Worm (Caenorhabditis elegans) whole organism, L1 larva: ENCODE measurements around the gene E02H1.5.

Source experiments
- C04F5.9 ChIP-seq: sonication (generic microtip); optimal IDR thresholded peaks from 2 replicates; lab custom pipeline; 2016; ENCODE audit warnings: missing genetic modification characterization, missing compliant biosample characterization
- C34B4.2 ChIP-seq: sonication (generic microtip); optimal IDR thresholded peaks from 2 replicates; lab custom pipeline; 2017; ENCODE audit warnings: mild to moderate bottlenecking, missing genetic modification characterization, missing compliant biosample characterization
- F16B12.6 ChIP-seq: fragments of 150-350 bp; optimal IDR thresholded peaks from 2 replicates; lab custom pipeline; 2014; ENCODE audit warnings: missing biosample characterization, missing genetic modification characterization
- Y116A8C.19 ChIP-seq: sonication (generic microtip); optimal IDR thresholded peaks from 2 replicates; lab custom pipeline; 2016; ENCODE audit warnings: missing compliant biosample characterization, missing genetic modification characterization, borderline replicate concordance
- ama-1 ChIP-seq: fragments of 150-350 bp; optimal IDR thresholded peaks from 2 replicates; lab custom pipeline; 2014
- ceh-63 ChIP-seq: fragments of 200-800 bp; sonication (Bioruptor generic); optimal IDR thresholded peaks from 2 replicates; lab custom pipeline; 2018; ENCODE audit warnings: mild to moderate bottlenecking, missing genetic modification characterization, missing compliant biosample characterization
- ceh-8 ChIP-seq: fragments of 200-800 bp; sonication (Bioruptor generic); optimal IDR thresholded peaks from 2 replicates; lab custom pipeline; 2018; ENCODE audit warnings: mild to moderate bottlenecking, missing genetic modification characterization, moderate library complexity, missing compliant biosample characterization
- ceh-90 ChIP-seq: sonication (generic microtip); optimal IDR thresholded peaks from 2 replicates; lab custom pipeline; 2016; ENCODE audit warnings: missing genetic modification characterization, missing compliant biosample characterization
- ces-1 ChIP-seq: fragments of 150-350 bp; optimal IDR thresholded peaks from 2 replicates; lab custom pipeline; 2014; ENCODE audit warnings: missing biosample characterization, missing genetic modification reagents, missing genetic modification characterization
- dsc-1 ChIP-seq: sonication (generic microtip); optimal IDR thresholded peaks from 2 replicates; lab custom pipeline; 2016; ENCODE audit warnings: mild to moderate bottlenecking, missing genetic modification characterization, missing compliant biosample characterization
- efl-1 ChIP-seq, 4 experiments: fragments of 150-350 bp; optimal IDR thresholded peaks in 3 of 4; peaks in 1 of 4; 1 replicate in 1 of 4; 2 replicates in 3 of 4; lab custom pipeline; 2014; ENCODE audit warnings: missing biosample characterization in 2 of 4, missing genetic modification characterization in 2 of 4, missing genetic modification reagents in 2 of 4
- efl-3 ChIP-seq: fragments of 200-800 bp; sonication (Bioruptor generic); optimal IDR thresholded peaks from 2 replicates; lab custom pipeline; 2018; ENCODE audit warnings: mild to moderate bottlenecking, missing genetic modification characterization, missing compliant biosample characterization
- egl-13 ChIP-seq: sonication (generic microtip); optimal IDR thresholded peaks from 2 replicates; lab custom pipeline; 2016; ENCODE audit warnings: missing genotype, missing genetic modification reagents, missing genetic modification characterization, missing compliant biosample characterization
- egl-27 ChIP-seq, 2 experiments: fragments of 150-350 bp in 1 of 2; sonication (generic microtip); optimal IDR thresholded peaks; 3 replicates each; lab custom pipeline; 2017 to 2018; ENCODE audit warnings: missing biosample characterization in 2 of 2, missing genetic modification characterization in 2 of 2, missing genetic modification reagents in 2 of 2
- elt-2 ChIP-seq: sonication (generic microtip); optimal IDR thresholded peaks from 2 replicates; lab custom pipeline; 2016; ENCODE audit warnings: missing genetic modification characterization, mild to moderate bottlenecking, inconsistent platforms, missing compliant biosample characterization, missing genetic modification reagents
- elt-3 ChIP-seq, 6 experiments: fragments of 150-350 bp in 1 of 6; sonication (generic microtip); optimal IDR thresholded peaks; 2 replicates each; lab custom pipeline; 2017 to 2018; ENCODE audit warnings: missing biosample characterization in 6 of 6, missing genetic modification characterization in 6 of 6, inconsistent platforms in 1 of 6
- grh-1 ChIP-seq: fragments of 200-800 bp; sonication (Bioruptor generic); IDR thresholded peaks from 2 replicates; pipeline ENCODE4 v1.3.6; 2022; ENCODE audit warnings: missing genetic modification reagents, missing genetic modification characterization, missing compliant biosample characterization
- hlh-17 ChIP-seq: fragments of 200-800 bp; sonication (Bioruptor generic); optimal IDR thresholded peaks from 2 replicates; lab custom pipeline; 2018; ENCODE audit warnings: missing genetic modification characterization, mild to moderate bottlenecking, missing compliant biosample characterization, moderate library complexity, borderline replicate concordance
- hlh-4 ChIP-seq: sonication (generic microtip); optimal IDR thresholded peaks from 2 replicates; lab custom pipeline; 2016; ENCODE audit warnings: mild to moderate bottlenecking, missing genetic modification characterization, missing compliant biosample characterization
- hpl-2 ChIP-seq: fragments of 150-350 bp; optimal IDR thresholded peaks from 2 replicates; lab custom pipeline; 2014; ENCODE audit warnings: missing biosample characterization, missing genetic modification reagents, missing genetic modification characterization
- isw-1 ChIP-seq: fragments of 200-800 bp; sonication (Bioruptor generic); IDR thresholded peaks from 2 replicates; pipeline ENCODE4 v1.3.6; 2022; ENCODE audit warnings: missing genetic modification characterization, missing compliant biosample characterization
- jun-1 ChIP-seq: fragments of 150-350 bp; optimal IDR thresholded peaks from 2 replicates; lab custom pipeline; 2014; ENCODE audit warnings: missing biosample characterization, missing genetic modification reagents, missing genetic modification characterization
- lin-14 ChIP-seq: fragments of 200-800 bp; sonication (Bioruptor generic); optimal IDR thresholded peaks from 2 replicates; lab custom pipeline; 2018; ENCODE audit warnings: mild to moderate bottlenecking, missing genetic modification characterization, moderate library complexity, missing compliant biosample characterization
- lin-15B ChIP-seq: fragments of 150-350 bp; sonication (generic microtip); optimal IDR thresholded peaks from 3 replicates; lab custom pipeline; 2014; ENCODE audit warnings: missing biosample characterization, missing genetic modification characterization
- lin-35 ChIP-seq, 2 experiments: fragments of 150-350 bp; optimal IDR thresholded peaks; 2 replicates each; lab custom pipeline; 2014; ENCODE audit warnings: missing biosample characterization in 2 of 2, missing genetic modification characterization in 2 of 2, missing genetic modification reagents in 2 of 2
- lir-3 ChIP-seq: sonication (generic microtip); optimal IDR thresholded peaks from 2 replicates; lab custom pipeline; 2016; ENCODE audit warnings: mild to moderate bottlenecking, missing genetic modification characterization, moderate library complexity, missing compliant biosample characterization; ENCODE audit not compliant: poor library complexity
- lsy-2 ChIP-seq, 2 experiments: fragments of 150-350 bp; optimal IDR thresholded peaks; 2 replicates each; lab custom pipeline; 2014; ENCODE audit warnings: missing biosample characterization in 2 of 2, missing genetic modification characterization in 2 of 2
- mab-9 ChIP-seq: fragments of 200-800 bp; sonication (Bioruptor generic); IDR thresholded peaks from 2 replicates; pipeline ENCODE4 v1.3.6; 2022; ENCODE audit warnings: missing genetic modification reagents, missing genetic modification characterization, missing compliant biosample characterization
- mdl-1 ChIP-seq, 2 experiments: fragments of 150-350 bp; optimal IDR thresholded peaks; 2 replicates each; lab custom pipeline; 2014 to 2017; ENCODE audit warnings: missing biosample characterization in 2 of 2, missing genetic modification characterization in 2 of 2, inconsistent platforms in 1 of 2
- mef-2 ChIP-seq: fragments of 150-350 bp; optimal IDR thresholded peaks from 2 replicates; lab custom pipeline; 2014; ENCODE audit warnings: missing biosample characterization, missing genetic modification characterization
- nhr-19 ChIP-seq: fragments of 200-800 bp; sonication (Bioruptor generic); conservative IDR thresholded peaks from 2 replicates; pipeline ENCODE4 v1.3.6; 2022; ENCODE audit warnings: missing genetic modification characterization, missing compliant biosample characterization
- nhr-237 ChIP-seq: fragments of 150-350 bp; optimal IDR thresholded peaks from 2 replicates; lab custom pipeline; 2014; ENCODE audit warnings: missing biosample characterization, missing genetic modification characterization
- nhr-47 ChIP-seq: sonication (generic microtip); optimal IDR thresholded peaks from 2 replicates; lab custom pipeline; 2016; ENCODE audit warnings: mild to moderate bottlenecking, missing genetic modification characterization, moderate library complexity, missing compliant biosample characterization
- nhr-71 ChIP-seq: sonication (generic microtip); optimal IDR thresholded peaks from 2 replicates; lab custom pipeline; 2016; ENCODE audit warnings: mild to moderate bottlenecking, missing genetic modification characterization, moderate library complexity, missing compliant biosample characterization
- nhr-77 ChIP-seq: fragments of 150-350 bp; optimal IDR thresholded peaks from 2 replicates; lab custom pipeline; 2014; ENCODE audit warnings: missing biosample characterization, missing genetic modification characterization
- nhr-85 ChIP-seq: sonication (generic microtip); peaks from one replicate; lab custom pipeline; 2016; ENCODE audit warnings: missing genetic modification characterization, inconsistent platforms, missing compliant biosample characterization
- pax-3 ChIP-seq: fragments of 200-800 bp; sonication (Bioruptor generic); optimal IDR thresholded peaks from 2 replicates; lab custom pipeline; 2018; ENCODE audit warnings: mild to moderate bottlenecking, missing genetic modification characterization, moderate library complexity, missing compliant biosample characterization
- skn-1 ChIP-seq: fragments of 150-350 bp; optimal IDR thresholded peaks from 2 replicates; lab custom pipeline; 2014; ENCODE audit warnings: missing biosample characterization, missing genetic modification characterization
- snpc-4 ChIP-seq: fragments of 150-350 bp; optimal IDR thresholded peaks from 2 replicates; lab custom pipeline; 2014; ENCODE audit warnings: missing biosample characterization, missing genetic modification characterization
- snu-23 ChIP-seq: sonication (generic microtip); optimal IDR thresholded peaks from 2 replicates; lab custom pipeline; 2016; ENCODE audit warnings: missing genetic modification characterization, missing compliant biosample characterization
- sox-4 ChIP-seq: sonication (generic microtip); optimal IDR thresholded peaks from 2 replicates; lab custom pipeline; 2016; ENCODE audit warnings: missing genetic modification characterization, missing compliant biosample characterization
- sptf-1 ChIP-seq: fragments of 150-350 bp; optimal IDR thresholded peaks from 2 replicates; lab custom pipeline; 2014; ENCODE audit warnings: missing biosample characterization, missing genetic modification characterization
- swsn-7 ChIP-seq: sonication (generic microtip); optimal IDR thresholded peaks from 2 replicates; lab custom pipeline; 2016; ENCODE audit warnings: missing genetic modification characterization, missing compliant biosample characterization
- tlp-1 ChIP-seq: fragments of 150-350 bp; optimal IDR thresholded peaks from 2 replicates; lab custom pipeline; 2014; ENCODE audit warnings: missing biosample characterization, missing genetic modification characterization
- unc-130 ChIP-seq: fragments of 150-350 bp; optimal IDR thresholded peaks from 2 replicates; lab custom pipeline; 2017; ENCODE audit warnings: missing biosample characterization, missing genetic modification characterization, inconsistent platforms
- unc-30 ChIP-seq: sonication (generic microtip); optimal IDR thresholded peaks from 2 replicates; lab custom pipeline; 2017; ENCODE audit warnings: missing biosample characterization, missing genetic modification characterization
- unc-86 ChIP-seq: sonication (generic microtip); optimal IDR thresholded peaks from 2 replicates; lab custom pipeline; 2016; ENCODE audit warnings: missing genetic modification characterization, missing compliant biosample characterization
- unc-98 ChIP-seq: fragments of 200-800 bp; sonication (Bioruptor generic); IDR thresholded peaks from 2 replicates; pipeline ENCODE4 v1.3.6; 2022; ENCODE audit warnings: missing genetic modification characterization, missing compliant biosample characterization
- vab-15 ChIP-seq: sonication (generic microtip); optimal IDR thresholded peaks from 2 replicates; lab custom pipeline; 2017; ENCODE audit warnings: missing genotype, mild to moderate bottlenecking, missing genetic modification characterization, missing compliant biosample characterization
- xbp-1 ChIP-seq: sonication (generic microtip); optimal IDR thresholded peaks from 2 replicates; lab custom pipeline; 2016; ENCODE audit warnings: missing genetic modification characterization, missing compliant biosample characterization
- ztf-4 ChIP-seq: fragments of 150-350 bp; optimal IDR thresholded peaks from 2 replicates; lab custom pipeline; 2014; ENCODE audit warnings: missing biosample characterization, missing genetic modification characterization

Gene E02H1.5

ce11 chrII:9604685-9605084, 9.7 kb downstream of the E02H1.5 start:
- TF ChIP-seq Y116A8C.19 (tag; lab: Kevin White, UChicago), result no peak
- peak; percentile 60 for TF ChIP-seq ama-1 (lab: Kevin White, UChicago)

ce11 chrII:9605336-9605735, 10.3 kb downstream of the E02H1.5 start, which contains the start of gene nhr-19:
nhr-19 (minus strand) TSS chrII:9605526.
- TF ChIP-seq mdl-1 (tag; optimal IDR thresholded peaks at IDR 0.05; lab: Kevin White, UChicago) (peak in 1 of 2 experiments; percentile 72), egl-27 (tag; optimal IDR thresholded peaks at IDR 0.05; lab: Kevin White, UChicago) (no peak), elt-2 (tag; lab: Kevin White, UChicago) (no peak), sox-4 (no peak), grh-1 (GFP tag; lab: Robert Waterston, UW) (no peak), unc-30 (tag; lab: Kevin White, UChicago) (no peak), F16B12.6 (no peak), lir-3 (tag; lab: Kevin White, UChicago) (no peak), jun-1 (tag; lab: Kevin White, UChicago) (no peak), xbp-1 (no peak), tlp-1 (tag; lab: Kevin White, UChicago) (no peak), hlh-17 (GFP tag; lab: Kevin White, UChicago) (no peak), unc-130 (tag; lab: Kevin White, UChicago) (no peak), vab-15 (tag; lab: Kevin White, UChicago) (no peak), ceh-8 (GFP tag; lab: Kevin White, UChicago) (no peak), nhr-47 (peak; percentile 3), nhr-85 (tag; lab: Kevin White, UChicago) (no peak), unc-86 (no peak), lin-15B (tag; lab: Kevin White, UChicago) (no peak), swsn-7 (tag; lab: Kevin White, UChicago) (no peak), ztf-4 (tag; lab: Kevin White, UChicago) (no peak), unc-98 (no peak), efl-1 (optimal IDR thresholded peaks at IDR 0.05; lab: Kevin White, UChicago) (no peak), efl-1 (GFP tag; optimal IDR thresholded peaks at IDR 0.05 in 1 of 2; lab: Kevin White, UChicago) (no peak), lin-35 (GFP tag; optimal IDR thresholded peaks at IDR 0.05; lab: Kevin White, UChicago) (no peak), egl-13 (tag; lab: Kevin White, UChicago) (no peak), nhr-237 (no peak), C04F5.9 (tag; lab: Kevin White, UChicago) (no peak), hlh-4 (tag; lab: Kevin White, UChicago) (no peak), efl-3 (GFP tag; lab: Kevin White, UChicago) (no peak), ama-1 (lab: Kevin White, UChicago) (peak; percentile 9), dsc-1 (no peak), nhr-71 (no peak), mef-2 (tag; lab: Kevin White, UChicago) (no peak), C34B4.2 (tag; lab: Kevin White, UChicago) (no peak), ces-1 (GFP tag; lab: Kevin White, UChicago) (no peak), mab-9 (GFP tag; lab: Robert Waterston, UW) (no peak), nhr-77 (tag; lab: Kevin White, UChicago) (no peak), ceh-90 (tag; lab: Kevin White, UChicago) (no peak), skn-1 (tag; lab: Kevin White, UChicago) (no peak), isw-1 (no peak), lsy-2 (tag; optimal IDR thresholded peaks at IDR 0.05; lab: Kevin White, UChicago) (peak in 1 of 2 experiments; percentile 13), sptf-1 (no peak), pax-3 (no peak), ceh-63 (GFP tag; lab: Kevin White, UChicago) (no peak), elt-3 (tag; optimal IDR thresholded peaks at IDR 0.05; lab: Kevin White, UChicago) (no peak), lin-14 (GFP tag; lab: Kevin White, UChicago) (peak; percentile 65), snpc-4 (tag; lab: Kevin White, UChicago) (no peak), hpl-2 (GFP tag; lab: Kevin White, UChicago) (no peak), nhr-19 (GFP tag; lab: Robert Waterston, UW) (peak; percentile 71), snu-23 (GFP tag; lab: Kevin White, UChicago) (peak; percentile 8)
